Worm (Caenorhabditis elegans) whole organism, L1 larva: ENCODE measurements around the gene nhr-136.

Experiments used
- C04F5.9 ChIP-seq: sonication (generic microtip); optimal IDR thresholded peaks from 2 replicates; lab custom pipeline; 2016; ENCODE audit warnings: missing genetic modification characterization, missing compliant biosample characterization
- C34B4.2 ChIP-seq: sonication (generic microtip); optimal IDR thresholded peaks from 2 replicates; lab custom pipeline; 2017; ENCODE audit warnings: mild to moderate bottlenecking, missing genetic modification characterization, missing compliant biosample characterization
- F16B12.6 ChIP-seq: fragments of 150-350 bp; optimal IDR thresholded peaks from 2 replicates; lab custom pipeline; 2014; ENCODE audit warnings: missing biosample characterization, missing genetic modification characterization
- alr-1 ChIP-seq: fragments of 200-800 bp; sonication (Bioruptor generic); optimal IDR thresholded peaks from 2 replicates; lab custom pipeline; 2018; ENCODE audit warnings: borderline replicate concordance, mild to moderate bottlenecking, missing genetic modification characterization, missing compliant biosample characterization
- blmp-1 ChIP-seq: fragments of 150-350 bp; optimal IDR thresholded peaks from 2 replicates; lab custom pipeline; 2014; ENCODE audit warnings: missing biosample characterization, missing genetic modification characterization
- ceh-88 ChIP-seq: fragments of 200-800 bp; sonication (Bioruptor generic); IDR thresholded peaks from 2 replicates; pipeline ENCODE4 v1.3.6; 2022; ENCODE audit warnings: missing genetic modification characterization, missing compliant biosample characterization
- ceh-90 ChIP-seq: sonication (generic microtip); optimal IDR thresholded peaks from 2 replicates; lab custom pipeline; 2016; ENCODE audit warnings: missing genetic modification characterization, missing compliant biosample characterization
- dpl-1 ChIP-seq, 3 experiments: fragments of 150-350 bp in 2 of 3; sonication (generic microtip) in 1 of 3; optimal IDR thresholded peaks; 2 replicates each; lab custom pipeline; 2014 to 2017; ENCODE audit warnings: missing biosample characterization in 3 of 3, missing genetic modification characterization in 3 of 3, missing genetic modification reagents in 3 of 3
- dsc-1 ChIP-seq: sonication (generic microtip); optimal IDR thresholded peaks from 2 replicates; lab custom pipeline; 2016; ENCODE audit warnings: mild to moderate bottlenecking, missing genetic modification characterization, missing compliant biosample characterization
- efl-1 ChIP-seq, 4 experiments: fragments of 150-350 bp; optimal IDR thresholded peaks in 3 of 4; peaks in 1 of 4; 1 replicate in 1 of 4; 2 replicates in 3 of 4; lab custom pipeline; 2014; ENCODE audit warnings: missing biosample characterization in 2 of 4, missing genetic modification characterization in 2 of 4, missing genetic modification reagents in 2 of 4
- efl-3 ChIP-seq: fragments of 200-800 bp; sonication (Bioruptor generic); optimal IDR thresholded peaks from 2 replicates; lab custom pipeline; 2018; ENCODE audit warnings: mild to moderate bottlenecking, missing genetic modification characterization, missing compliant biosample characterization
- elt-2 ChIP-seq: sonication (generic microtip); optimal IDR thresholded peaks from 2 replicates; lab custom pipeline; 2016; ENCODE audit warnings: missing genetic modification characterization, mild to moderate bottlenecking, inconsistent platforms, missing compliant biosample characterization, missing genetic modification reagents
- elt-3 ChIP-seq, 6 experiments: fragments of 150-350 bp in 1 of 6; sonication (generic microtip); optimal IDR thresholded peaks; 2 replicates each; lab custom pipeline; 2017 to 2018; ENCODE audit warnings: missing biosample characterization in 6 of 6, missing genetic modification characterization in 6 of 6, inconsistent platforms in 1 of 6
- fkh-4 ChIP-seq: sonication (generic microtip); optimal IDR thresholded peaks from 2 replicates; lab custom pipeline; 2016; ENCODE audit warnings: missing compliant biosample characterization, missing genetic modification characterization, borderline replicate concordance
- fos-1 ChIP-seq: fragments of 150-350 bp; optimal IDR thresholded peaks from 2 replicates; lab custom pipeline; 2014; ENCODE audit warnings: missing biosample characterization, missing genetic modification characterization
- grh-1 ChIP-seq: fragments of 200-800 bp; sonication (Bioruptor generic); IDR thresholded peaks from 2 replicates; pipeline ENCODE4 v1.3.6; 2022; ENCODE audit warnings: missing genetic modification reagents, missing genetic modification characterization, missing compliant biosample characterization
- hpl-2 ChIP-seq: fragments of 150-350 bp; optimal IDR thresholded peaks from 2 replicates; lab custom pipeline; 2014; ENCODE audit warnings: missing biosample characterization, missing genetic modification reagents, missing genetic modification characterization
- irx-1 ChIP-seq: sonication (generic microtip); optimal IDR thresholded peaks from 2 replicates; lab custom pipeline; 2016; ENCODE audit warnings: missing genetic modification characterization, missing compliant biosample characterization
- isw-1 ChIP-seq: fragments of 200-800 bp; sonication (Bioruptor generic); IDR thresholded peaks from 2 replicates; pipeline ENCODE4 v1.3.6; 2022; ENCODE audit warnings: missing genetic modification characterization, missing compliant biosample characterization
- lin-13 ChIP-seq: fragments of 150-350 bp; optimal IDR thresholded peaks from 2 replicates; lab custom pipeline; 2014; ENCODE audit warnings: missing biosample characterization, missing genetic modification reagents, missing genetic modification characterization
- lin-14 ChIP-seq: fragments of 200-800 bp; sonication (Bioruptor generic); optimal IDR thresholded peaks from 2 replicates; lab custom pipeline; 2018; ENCODE audit warnings: mild to moderate bottlenecking, missing genetic modification characterization, moderate library complexity, missing compliant biosample characterization
- lin-15B ChIP-seq: fragments of 150-350 bp; sonication (generic microtip); optimal IDR thresholded peaks from 3 replicates; lab custom pipeline; 2014; ENCODE audit warnings: missing biosample characterization, missing genetic modification characterization
- lin-35 ChIP-seq, 2 experiments: fragments of 150-350 bp; optimal IDR thresholded peaks; 2 replicates each; lab custom pipeline; 2014; ENCODE audit warnings: missing biosample characterization in 2 of 2, missing genetic modification characterization in 2 of 2, missing genetic modification reagents in 2 of 2
- lin-39 ChIP-seq: fragments of 150-350 bp; optimal IDR thresholded peaks from 2 replicates; lab custom pipeline; 2014; ENCODE audit warnings: missing biosample characterization, missing genetic modification reagents, missing genetic modification characterization
- lsy-2 ChIP-seq, 2 experiments: fragments of 150-350 bp; optimal IDR thresholded peaks; 2 replicates each; lab custom pipeline; 2014; ENCODE audit warnings: missing biosample characterization in 2 of 2, missing genetic modification characterization in 2 of 2
- mab-9 ChIP-seq: fragments of 200-800 bp; sonication (Bioruptor generic); IDR thresholded peaks from 2 replicates; pipeline ENCODE4 v1.3.6; 2022; ENCODE audit warnings: missing genetic modification reagents, missing genetic modification characterization, missing compliant biosample characterization
- mdl-1 ChIP-seq, 2 experiments: fragments of 150-350 bp; optimal IDR thresholded peaks; 2 replicates each; lab custom pipeline; 2014 to 2017; ENCODE audit warnings: missing biosample characterization in 2 of 2, missing genetic modification characterization in 2 of 2, inconsistent platforms in 1 of 2
- mef-2 ChIP-seq: fragments of 150-350 bp; optimal IDR thresholded peaks from 2 replicates; lab custom pipeline; 2014; ENCODE audit warnings: missing biosample characterization, missing genetic modification characterization
- mep-1 ChIP-seq: fragments of 150-350 bp; optimal IDR thresholded peaks from 2 replicates; lab custom pipeline; 2014; ENCODE audit warnings: missing biosample characterization, missing genetic modification characterization
- nhr-20 ChIP-seq: sonication (generic microtip); optimal IDR thresholded peaks from 2 replicates; lab custom pipeline; 2016; ENCODE audit warnings: mild to moderate bottlenecking, missing genetic modification characterization, missing compliant biosample characterization
- nhr-71 ChIP-seq: sonication (generic microtip); optimal IDR thresholded peaks from 2 replicates; lab custom pipeline; 2016; ENCODE audit warnings: mild to moderate bottlenecking, missing genetic modification characterization, moderate library complexity, missing compliant biosample characterization
- nhr-76 ChIP-seq: sonication (generic microtip); optimal IDR thresholded peaks from 2 replicates; lab custom pipeline; 2017; ENCODE audit warnings: missing biosample characterization, missing genetic modification characterization
- nhr-85 ChIP-seq: sonication (generic microtip); peaks from one replicate; lab custom pipeline; 2016; ENCODE audit warnings: missing genetic modification characterization, inconsistent platforms, missing compliant biosample characterization
- nhr-90 ChIP-seq: sonication (generic microtip); optimal IDR thresholded peaks from 2 replicates; lab custom pipeline; 2016; ENCODE audit warnings: mild to moderate bottlenecking, missing genetic modification characterization, missing compliant biosample characterization; ENCODE audit not compliant: poor library complexity
- pqm-1 ChIP-seq: sonication (generic microtip); optimal IDR thresholded peaks from 3 replicates; lab custom pipeline; 2017; ENCODE audit warnings: missing biosample characterization, missing genetic modification characterization
- skn-1 ChIP-seq: fragments of 150-350 bp; optimal IDR thresholded peaks from 2 replicates; lab custom pipeline; 2014; ENCODE audit warnings: missing biosample characterization, missing genetic modification characterization
- snpc-4 ChIP-seq: fragments of 150-350 bp; optimal IDR thresholded peaks from 2 replicates; lab custom pipeline; 2014; ENCODE audit warnings: missing biosample characterization, missing genetic modification characterization
- snu-23 ChIP-seq: sonication (generic microtip); optimal IDR thresholded peaks from 2 replicates; lab custom pipeline; 2016; ENCODE audit warnings: missing genetic modification characterization, missing compliant biosample characterization
- sptf-1 ChIP-seq: fragments of 150-350 bp; optimal IDR thresholded peaks from 2 replicates; lab custom pipeline; 2014; ENCODE audit warnings: missing biosample characterization, missing genetic modification characterization
- tbx-2 ChIP-seq: sonication (generic microtip); optimal IDR thresholded peaks from 2 replicates; lab custom pipeline; 2016; ENCODE audit warnings: missing genetic modification characterization, missing compliant biosample characterization
- tlp-1 ChIP-seq: fragments of 150-350 bp; optimal IDR thresholded peaks from 2 replicates; lab custom pipeline; 2014; ENCODE audit warnings: missing biosample characterization, missing genetic modification characterization
- unc-30 ChIP-seq: sonication (generic microtip); optimal IDR thresholded peaks from 2 replicates; lab custom pipeline; 2017; ENCODE audit warnings: missing biosample characterization, missing genetic modification characterization
- unc-86 ChIP-seq: sonication (generic microtip); optimal IDR thresholded peaks from 2 replicates; lab custom pipeline; 2016; ENCODE audit warnings: missing genetic modification characterization, missing compliant biosample characterization
- vab-15 ChIP-seq: sonication (generic microtip); optimal IDR thresholded peaks from 2 replicates; lab custom pipeline; 2017; ENCODE audit warnings: missing genotype, mild to moderate bottlenecking, missing genetic modification characterization, missing compliant biosample characterization
- xbp-1 ChIP-seq: sonication (generic microtip); optimal IDR thresholded peaks from 2 replicates; lab custom pipeline; 2016; ENCODE audit warnings: missing genetic modification characterization, missing compliant biosample characterization
- zag-1 ChIP-seq: fragments of 150-350 bp; optimal IDR thresholded peaks from 2 replicates; lab custom pipeline; 2014; ENCODE audit warnings: missing biosample characterization, missing genetic modification characterization
- zip-4 ChIP-seq: fragments of 200-800 bp; sonication (Bioruptor generic); optimal IDR thresholded peaks from 2 replicates; lab custom pipeline; 2018; ENCODE audit warnings: mild to moderate bottlenecking, missing genetic modification characterization, moderate library complexity, missing compliant biosample characterization
- ztf-4 ChIP-seq: fragments of 150-350 bp; optimal IDR thresholded peaks from 2 replicates; lab custom pipeline; 2014; ENCODE audit warnings: missing biosample characterization, missing genetic modification characterization

The nhr-136 gene

DNA sequence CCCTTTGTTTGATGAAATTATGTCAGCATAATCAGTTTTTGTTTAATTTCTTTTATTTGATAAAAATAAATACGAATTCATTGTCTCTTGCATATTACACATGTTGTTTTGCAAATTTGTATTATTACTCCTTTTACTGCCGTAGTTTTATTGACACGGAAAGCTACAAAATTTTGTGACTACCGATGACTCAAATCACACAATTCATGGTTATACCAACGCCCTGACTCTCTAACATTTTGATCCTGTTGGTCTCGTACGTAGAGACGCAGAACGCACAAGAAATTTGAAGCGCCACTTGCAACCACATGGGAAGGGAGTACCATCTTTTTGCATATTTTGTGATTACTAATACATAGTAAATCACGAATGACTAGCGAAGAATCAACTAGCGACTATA lies 11.1 kb upstream of the nhr-136 start, which contains the start of gene nhr-207 (continued):
- TF ChIP-seq nhr-90 (no peak), lsy-2 (tag; optimal IDR thresholded peaks at IDR 0.05; lab: Kevin White, UChicago) (peak in 1 of 2 experiments; percentile 5), unc-86 (tag; lab: Kevin White, UChicago) (no peak), lin-13 (no peak), hpl-2 (GFP tag; lab: Kevin White, UChicago) (no peak), mdl-1 (tag; optimal IDR thresholded peaks at IDR 0.05; lab: Kevin White, UChicago) (peak in 1 of 2 experiments; percentile 35), nhr-76 (no peak), C04F5.9 (no peak), elt-2 (tag; lab: Kevin White, UChicago) (no peak), mab-9 (no peak), xbp-1 (tag; lab: Kevin White, UChicago) (no peak), zag-1 (tag; lab: Kevin White, UChicago) (no peak), dsc-1 (tag; lab: Kevin White, UChicago) (no peak), irx-1 (tag; lab: Kevin White, UChicago) (no peak), dpl-1 (GFP tag; optimal IDR thresholded peaks at IDR 0.05; lab: Kevin White, UChicago) (no peak), alr-1 (tag; lab: Kevin White, UChicago) (no peak), lin-39 (no peak), nhr-71 (tag; lab: Kevin White, UChicago) (no peak), lin-35 (GFP tag; optimal IDR thresholded peaks at IDR 0.05; lab: Kevin White, UChicago) (no peak), fkh-4 (tag; lab: Kevin White, UChicago) (no peak), efl-3 (no peak), fos-1 (tag; lab: Kevin White, UChicago) (no peak), tbx-2 (no peak), C34B4.2 (tag; lab: Kevin White, UChicago) (no peak)
- TF ChIP-seq, all 84 proteins: peak for 8

DNA sequence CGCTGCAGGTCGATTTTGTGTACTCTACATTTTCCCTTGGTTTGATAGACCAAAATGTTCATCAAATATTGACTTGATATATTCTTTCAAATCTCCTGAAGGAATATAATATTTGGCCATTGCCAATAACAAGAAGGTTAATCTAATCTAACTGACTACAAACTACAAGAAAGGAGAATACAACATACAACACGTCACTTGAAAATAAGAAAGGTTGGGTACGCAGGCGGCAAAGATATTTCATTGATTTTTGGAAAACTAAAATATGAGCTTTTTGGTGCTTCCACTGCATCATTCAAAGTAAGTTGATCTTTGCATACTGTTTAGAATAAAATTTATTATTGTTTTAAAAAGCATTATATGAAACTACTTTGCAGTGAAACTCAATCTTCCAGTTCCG lies 8.8 kb upstream of the nhr-136 start, which contains the start of gene nhr-209:
nhr-209 (plus strand) TSS at position 27 of the 400 bp plus-strand sequence.
- TF ChIP-seq elt-3 (tag; optimal IDR thresholded peaks at IDR 0.05; lab: Kevin White, UChicago) (peak in 1 of 6 experiments; percentile 26), nhr-20 (peak; percentile 25), nhr-85 (tag; lab: Kevin White, UChicago) (peak; percentile 0), efl-1 (optimal IDR thresholded peaks at IDR 0.05; lab: Kevin White, UChicago) (no peak), efl-1 (GFP tag; optimal IDR thresholded peaks at IDR 0.05 in 1 of 2; lab: Kevin White, UChicago) (peak in 1 of 2 experiments; percentile 86), ceh-90 (no peak)
- TF ChIP-seq, all 84 proteins: peak for 4

DNA sequence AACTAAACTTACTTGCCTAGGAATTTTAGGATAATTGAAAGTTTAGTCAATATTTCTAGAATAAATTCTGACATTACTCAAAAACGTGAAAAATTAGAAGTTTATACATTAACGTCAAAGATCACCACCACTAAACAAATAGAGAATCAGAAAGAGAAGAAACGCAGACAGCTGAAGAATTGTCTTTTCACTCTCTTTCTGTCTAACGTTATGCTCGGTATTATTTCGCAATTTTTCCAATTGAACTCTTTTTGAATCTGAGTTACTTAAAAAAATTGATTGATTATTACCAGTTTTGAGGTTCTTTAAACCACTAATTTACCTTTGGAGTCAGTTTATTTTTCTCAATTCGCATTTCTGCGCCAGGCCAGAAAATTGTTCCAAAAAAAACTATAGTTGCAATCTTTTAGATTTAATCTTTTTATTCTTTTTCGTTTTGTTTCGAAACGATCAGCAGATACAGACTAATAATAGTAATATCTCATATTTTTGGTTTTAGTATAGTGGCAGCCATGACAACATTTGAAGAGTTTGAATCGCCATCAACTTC lies 6.1 kb upstream of the nhr-136 start, which contains the start of gene nhr-154:
nhr-154 (plus strand) TSS at position 500 of the 550 bp plus-strand sequence.
- TF ChIP-seq isw-1 (GFP tag; lab: Robert Waterston, UW) (no peak), nhr-71 (tag; lab: Kevin White, UChicago) (peak; percentile 27), lsy-2 (tag; optimal IDR thresholded peaks at IDR 0.05; lab: Kevin White, UChicago) (peak in 1 of 2 experiments; percentile 42), unc-30 (tag; lab: Kevin White, UChicago) (no peak), efl-1 (optimal IDR thresholded peaks at IDR 0.05; lab: Kevin White, UChicago) (peak; percentile 31 to 32), efl-1 (GFP tag; optimal IDR thresholded peaks at IDR 0.05 in 1 of 2; lab: Kevin White, UChicago) (peak in 1 of 2 experiments; percentile 70), fkh-4 (tag; lab: Kevin White, UChicago) (no peak), zip-4 (GFP tag; lab: Kevin White, UChicago) (peak; percentile 54), ceh-88 (GFP tag; lab: Robert Waterston, UW) (no peak), nhr-20 (peak; percentile 60), fos-1 (tag; lab: Kevin White, UChicago) (no peak), pqm-1 (tag; lab: Kevin White, UChicago) (no peak), mef-2 (no peak), snu-23 (GFP tag; lab: Kevin White, UChicago) (peak; percentile 30), blmp-1 (peak; percentile 25), lin-35 (GFP tag; optimal IDR thresholded peaks at IDR 0.05; lab: Kevin White, UChicago) (peak in 1 of 2 experiments; percentile 8), F16B12.6 (tag; lab: Kevin White, UChicago) (no peak), lin-14 (GFP tag; lab: Kevin White, UChicago) (peak; percentile 63), dpl-1 (GFP tag; optimal IDR thresholded peaks at IDR 0.05; lab: Kevin White, UChicago) (peak in 1 of 3 experiments; percentile 19), tlp-1 (tag; lab: Kevin White, UChicago) (no peak), mep-1 (tag; lab: Kevin White, UChicago) (peak; percentile 11), sptf-1 (no peak), snpc-4 (tag; lab: Kevin White, UChicago) (peak; percentile 43), lin-15B (no peak), skn-1 (peak; percentile 75), grh-1 (GFP tag; lab: Robert Waterston, UW) (no peak), vab-15 (tag; lab: Kevin White, UChicago) (no peak), ztf-4 (tag; lab: Kevin White, UChicago) (no peak), mdl-1 (tag; optimal IDR thresholded peaks at IDR 0.05; lab: Kevin White, UChicago) (no peak)
